Worm (Caenorhabditis elegans): ENCODE results near the gene Y41D4B.15.

ce11 chrIV:1522358-1522757, 41.5 kb upstream of the Y41D4B.15 start:
- no peak for TF ChIP-seq ceh-31 (tag; optimal IDR thresholded peaks at IDR 0.05)
- no peak for TF ChIP-seq rnt-1 (tag; optimal IDR thresholded peaks at IDR 0.05)
- no peak for TF ChIP-seq tbx-7 (tag; optimal IDR thresholded peaks at IDR 0.05)
- no peak for TF ChIP-seq ama-1 (optimal IDR thresholded peaks at IDR 0.05)
- TF ChIP-seq elt-2 (tag; optimal IDR thresholded peaks at IDR 0.05), result no peak
- TF ChIP-seq fkh-10 (GFP tag; optimal IDR thresholded peaks at IDR 0.05), result no peak
- TF ChIP-seq ttx-3 (tag; optimal IDR thresholded peaks at IDR 0.05), result no peak
- TF ChIP-seq ceh-22 (tag; optimal IDR thresholded peaks at IDR 0.05), result no peak
- TF ChIP-seq hlh-6 (tag; optimal IDR thresholded peaks at IDR 0.05), result no peak
- TF ChIP-seq npax-4 (tag; optimal IDR thresholded peaks at IDR 0.05), result no peak
- no peak for TF ChIP-seq ceh-45 (GFP tag; IDR thresholded peaks at IDR 0.05)
- no peak for TF ChIP-seq syd-9 (tag; optimal IDR thresholded peaks at IDR 0.05)
- no peak for TF ChIP-seq gmeb-2 (tag; optimal IDR thresholded peaks at IDR 0.05)
- TF ChIP-seq che-1 (tag; optimal IDR thresholded peaks at IDR 0.05), result no peak
